Worm (Caenorhabditis elegans): ENCODE measurements around the gene Y26E6A.3.

Gene Y26E6A.3

ce11 chrX:13909850-13910249 lies at the start of gene Y26E6A.3:
Gene Y26E6A.3, minus strand, starts transcription at chrX:13909950.
- TF ChIP-seq ceh-20 (GFP tag; IDR thresholded peaks at IDR 0.05) (no peak), jun-1 (tag; optimal IDR thresholded peaks at IDR 0.05) (no peak), ztf-7 (tag; optimal IDR thresholded peaks at IDR 0.05) (no peak), zip-11 (GFP tag; IDR thresholded peaks at IDR 0.05) (no peak), madf-9 (GFP tag; conservative IDR thresholded peaks at IDR 0.05) (no peak), zip-2 (tag; optimal IDR thresholded peaks at IDR 0.05) (no peak), lsy-2 (tag; optimal IDR thresholded peaks at IDR 0.05) (no peak), dpl-1 (GFP tag; optimal IDR thresholded peaks at IDR 0.05) (no peak)

ce11 chrX:13959383-13959782 lies 49.6 kb upstream of the Y26E6A.3 start:
- TF ChIP-seq php-3 (GFP tag; IDR thresholded peaks at IDR 0.05): 0 out of 2 replicates have a peak, but pooled peaks have one; percentile 29
- peak; percentile 55 for TF ChIP-seq pqm-1 (tag; optimal IDR thresholded peaks at IDR 0.05)
- TF ChIP-seq dmd-6 (GFP tag; IDR thresholded peaks at IDR 0.05): no peak; the same call in 1 of the 2 replicates
- peak; percentile 17 for TF ChIP-seq dve-1 (tag; optimal IDR thresholded peaks at IDR 0.05; ENCODE audit: insufficient read depth)
- TF ChIP-seq mep-1 (tag; optimal IDR thresholded peaks at IDR 0.05): peak; percentile 17
- TF ChIP-seq tra-1 (GFP tag; IDR thresholded peaks at IDR 0.05): no peak
- no peak for TF ChIP-seq daf-16 (GFP tag; optimal IDR thresholded peaks at IDR 0.05)
- TF ChIP-seq daf-16 (tag; optimal IDR thresholded peaks at IDR 0.05): peak; percentile 29
- TF ChIP-seq hlh-30 (tag; optimal IDR thresholded peaks at IDR 0.05; ENCODE audit: insufficient read depth): peak; percentile 22
- TF ChIP-seq unc-130 (GFP tag; optimal IDR thresholded peaks at IDR 0.05): no peak
- peak; percentile 12 for TF ChIP-seq nhr-28 (tag; optimal IDR thresholded peaks at IDR 0.05)

- TF ChIP-seq ama-1 (optimal IDR thresholded peaks at IDR 0.05) (no peak), unc-62 (GFP tag; optimal IDR thresholded peaks at IDR 0.05 in 1 of 2) (peak in 1 of 2 experiments; percentile 46), unc-62 (tag; optimal IDR thresholded peaks at IDR 0.05) (no peak)
These were observed 48.7 kb upstream of the Y26E6A.3 start for ce11 chrX:13958451-13958850.

- TF ChIP-seq arid-1 (GFP tag; conservative IDR thresholded peaks at IDR 0.05): no peak
- TF ChIP-seq unc-130 (GFP tag; optimal IDR thresholded peaks at IDR 0.05): no peak
- TF ChIP-seq R02D3.7 (tag; optimal IDR thresholded peaks at IDR 0.05): no peak
- TF ChIP-seq T20F7.1 (GFP tag; optimal IDR thresholded peaks at IDR 0.05): no peak
- peak; percentile 56; the same call in 1 of the 2 replicates for TF ChIP-seq set-16 (GFP tag; IDR thresholded peaks at IDR 0.05)
- 0 out of 4 replicates have a peak, but pooled peaks of 1 of the 2 experiments have one; percentile 24 for TF ChIP-seq madf-5 (GFP tag; IDR thresholded peaks at IDR 0.05)
- no peak for TF ChIP-seq mxl-3 (GFP tag; optimal IDR thresholded peaks at IDR 0.05)
- no peak for TF ChIP-seq madf-9 (GFP tag; conservative IDR thresholded peaks at IDR 0.05)
- no peak for TF ChIP-seq daf-16 (GFP tag; optimal IDR thresholded peaks at IDR 0.05)
- no peak for TF ChIP-seq daf-16 (tag; optimal IDR thresholded peaks at IDR 0.05)
- TF ChIP-seq ZK546.5 (tag; optimal IDR thresholded peaks at IDR 0.05): no peak
- no peak for TF ChIP-seq nhr-10 (tag; optimal IDR thresholded peaks at IDR 0.05)
- TF ChIP-seq egl-27 (tag; optimal IDR thresholded peaks at IDR 0.05): no peak
- TF ChIP-seq snpc-1.2 (GFP tag; IDR thresholded peaks at IDR 0.05): peak; percentile 14; the same call in 1 of the 2 replicates
- TF ChIP-seq dmd-9 (GFP tag; IDR thresholded peaks at IDR 0.05): no peak
- TF ChIP-seq lin-38 (GFP tag; IDR thresholded peaks at IDR 0.05): no peak
- no peak for TF ChIP-seq zag-1 (tag; optimal IDR thresholded peaks at IDR 0.05)
- TF ChIP-seq lin-29 (GFP tag; IDR thresholded peaks at IDR 0.05): no peak
- no peak for TF ChIP-seq unc-62 (GFP tag; optimal IDR thresholded peaks at IDR 0.05 in 1 of 2)
- no peak for TF ChIP-seq unc-62 (tag; optimal IDR thresholded peaks at IDR 0.05)
- TF ChIP-seq ces-1 (GFP tag; optimal IDR thresholded peaks at IDR 0.05): no peak
These were observed 42.6 kb upstream of the Y26E6A.3 start for ce11 chrX:13952347-13952746.
